Worm (Caenorhabditis elegans) whole organism, early embryonic: Measurements from ENCODE around the gene Y39A1A.16.

Experiments used
- B0310.2 ChIP-seq: sonication (generic microtip); optimal IDR thresholded peaks from 2 replicates; lab custom pipeline; 2016; ENCODE audit warnings: mild to moderate bottlenecking, missing genetic modification characterization, missing compliant biosample characterization
- aly-1 ChIP-seq: sonication (generic microtip); optimal IDR thresholded peaks from 2 replicates; lab custom pipeline; 2016; ENCODE audit warnings: missing genetic modification characterization, missing compliant biosample characterization
- ama-1 ChIP-seq: fragments of 150-350 bp; optimal IDR thresholded peaks from 2 replicates; lab custom pipeline; 2014
- ceh-13 ChIP-seq: fragments of 200-800 bp; sonication (Bioruptor generic); optimal IDR thresholded peaks from 2 replicates; lab custom pipeline; 2018; ENCODE audit warnings: mild to moderate bottlenecking, missing genetic modification characterization, missing compliant biosample characterization
- ets-7 ChIP-seq: sonication (generic microtip); optimal IDR thresholded peaks from 2 replicates; lab custom pipeline; 2016; ENCODE audit warnings: missing genotype, missing genetic modification characterization, missing compliant biosample characterization
- flt-1 ChIP-seq: fragments of 200-800 bp; sonication (Bioruptor generic); IDR thresholded peaks from 2 replicates; pipeline ENCODE4 v1.3.6; 2022; ENCODE audit warnings: missing genetic modification characterization, missing compliant biosample characterization
- pes-1 ChIP-seq: fragments of 200-800 bp; sonication (Bioruptor generic); IDR thresholded peaks from 2 replicates; pipeline ENCODE4 v1.3.6; 2022; ENCODE audit warnings: missing genetic modification reagents, missing genetic modification characterization, missing compliant biosample characterization
- scrt-1 ChIP-seq: fragments of 200-800 bp; sonication (Bioruptor generic); IDR thresholded peaks from 2 replicates; pipeline ENCODE4 v1.3.6; 2022; ENCODE audit warnings: missing genetic modification characterization, missing compliant biosample characterization
- tbx-11 ChIP-seq: fragments of 200-800 bp; sonication (Bioruptor generic); IDR thresholded peaks from 2 replicates; pipeline ENCODE4 v1.3.6; 2022; ENCODE audit warnings: missing genetic modification characterization, missing compliant biosample characterization
- tra-4 ChIP-seq: sonication (generic microtip); optimal IDR thresholded peaks from 2 replicates; lab custom pipeline; 2017; ENCODE audit warnings: missing genetic modification characterization, missing compliant biosample characterization

ce11 chrIII:10717479-10717878 lies 38.4 kb downstream of the Y39A1A.16 start:
- TF ChIP-seq tbx-11 (no peak), ama-1 (lab: Kevin White, UChicago) (no peak), aly-1 (tag; lab: Kevin White, UChicago) (no peak), B0310.2 (tag; lab: Kevin White, UChicago) (no peak), pes-1 (GFP tag; lab: Robert Waterston, UW) (no peak), tra-4 (no peak), ceh-13 (GFP tag; lab: Kevin White, UChicago) (no peak), flt-1 (no peak), ets-7 (tag; lab: Kevin White, UChicago) (no peak), scrt-1 (GFP tag; lab: Robert Waterston, UW) (no peak)
